Fruit fly (Drosophila melanogaster) whole organism, pupa: Measurements from ENCODE around the gene CG14720.

Source experiments
- CG4496 ChIP-seq: fragments of 200-800 bp; sonication (Bioruptor generic); IDR thresholded peaks from 3 replicates; pipeline ENCODE4 v1.3.6; 2022; ENCODE audit warnings: missing biosample characterization, missing genetic modification characterization
- CG8301 ChIP-seq: fragments of 200-800 bp; sonication (Bioruptor generic); optimal IDR thresholded peaks from 2 replicates; lab custom pipeline; 2018; ENCODE audit warnings: missing biosample characterization, mild to moderate bottlenecking, missing genetic modification characterization
- Ets98B ChIP-seq: fragments of 200-800 bp; sonication (Bioruptor generic); IDR thresholded peaks from 2 replicates; pipeline ENCODE4 v1.3.6; 2022; ENCODE audit warnings: missing biosample characterization, missing genetic modification characterization
- Pif1B ChIP-seq: fragments of 200-800 bp; sonication (Bioruptor generic); optimal IDR thresholded peaks from 3 replicates; lab custom pipeline; 2016; ENCODE audit warnings: missing biosample characterization, missing genetic modification characterization
- gl ChIP-seq: fragments of 200-800 bp; sonication (Bioruptor generic); optimal IDR thresholded peaks from 2 replicates; lab custom pipeline; 2018; ENCODE audit warnings: missing biosample characterization, mild to moderate bottlenecking, missing genetic modification characterization
- rn ChIP-seq: fragments of 200-800 bp; sonication (Bioruptor generic); IDR thresholded peaks from 2 replicates; pipeline ENCODE4 v1.3.6; 2022; ENCODE audit warnings: missing biosample characterization, missing genetic modification characterization

- TF ChIP-seq rn (GFP tag; lab: Robert Waterston, UW) (no peak), Ets98B (GFP tag; lab: Robert Waterston, UW) (no peak), CG8301 (no peak), Pif1B (GFP tag; lab: Kevin White, UChicago) (no peak), gl (tag; lab: Kevin White, UChicago) (no peak), CG4496 (no peak)
Observed at dm6 chr3R:11757197-11757856, 45.9 kb downstream of the CG14720 start.
